Fruit fly (Drosophila melanogaster) whole organism, prepupa: ENCODE results near the gene gpp.
A peak's percentile ranks its signal among the peaks of the same experiment; 100 is the strongest.

Experiments
- CG32006 ChIP-seq: fragments of 200-800 bp; sonication (Bioruptor generic); optimal IDR thresholded peaks from 3 replicates; lab custom pipeline; 2017; ENCODE audit warnings: missing biosample characterization, mild to moderate bottlenecking, missing genetic modification characterization
- CG3919 ChIP-seq: fragments of 200-800 bp; sonication (Bioruptor generic); optimal IDR thresholded peaks from 3 replicates; lab custom pipeline; 2016; ENCODE audit warnings: missing biosample characterization, missing genetic modification characterization
- CG6808 ChIP-seq: fragments of 200-800 bp; sonication (Bioruptor generic); optimal IDR thresholded peaks from 3 replicates; lab custom pipeline; 2017; ENCODE audit warnings: missing biosample characterization, missing genetic modification characterization, mild to moderate bottlenecking, moderate library complexity, missing genetic modification reagents
- CG8632 ChIP-seq: fragments of 200-800 bp; sonication (Bioruptor generic); optimal IDR thresholded peaks from 3 replicates; lab custom pipeline; 2016; ENCODE audit warnings: missing biosample characterization, missing genetic modification characterization
- Gug ChIP-seq: fragments of 200-800 bp; sonication (Bioruptor generic); IDR thresholded peaks from 2 replicates; pipeline ENCODE4 v1.3.6; 2022; ENCODE audit warnings: missing biosample characterization, missing genetic modification characterization
- Hr39 ChIP-seq: fragments of 200-800 bp; sonication (Bioruptor generic); optimal IDR thresholded peaks from 2 replicates; lab custom pipeline; 2016; ENCODE audit warnings: missing biosample characterization, missing genetic modification characterization
- Met ChIP-seq: fragments of 200-800 bp; sonication (Bioruptor generic); optimal IDR thresholded peaks from 3 replicates; lab custom pipeline; 2016; ENCODE audit warnings: missing biosample characterization, missing genetic modification characterization
- Sox102F ChIP-seq: fragments of 200-800 bp; sonication (Bioruptor generic); optimal IDR thresholded peaks from 2 replicates; lab custom pipeline; 2016; ENCODE audit warnings: missing biosample characterization, mild to moderate bottlenecking, missing genetic modification characterization
- cyc ChIP-seq: fragments of 200-800 bp; sonication (Bioruptor generic); optimal IDR thresholded peaks from 3 replicates; lab custom pipeline; 2016; ENCODE audit warnings: missing biosample characterization, missing genetic modification characterization
- eg ChIP-seq: fragments of 200-800 bp; sonication (Bioruptor generic); IDR thresholded peaks from 3 replicates; pipeline ENCODE4 v1.3.6; 2022; ENCODE audit warnings: missing biosample characterization, missing genetic modification characterization
- pdm3 ChIP-seq: fragments of 200-800 bp; sonication (Bioruptor generic); optimal IDR thresholded peaks from 3 replicates; lab custom pipeline; 2016; ENCODE audit warnings: missing biosample characterization, missing genetic modification characterization

DNA sequence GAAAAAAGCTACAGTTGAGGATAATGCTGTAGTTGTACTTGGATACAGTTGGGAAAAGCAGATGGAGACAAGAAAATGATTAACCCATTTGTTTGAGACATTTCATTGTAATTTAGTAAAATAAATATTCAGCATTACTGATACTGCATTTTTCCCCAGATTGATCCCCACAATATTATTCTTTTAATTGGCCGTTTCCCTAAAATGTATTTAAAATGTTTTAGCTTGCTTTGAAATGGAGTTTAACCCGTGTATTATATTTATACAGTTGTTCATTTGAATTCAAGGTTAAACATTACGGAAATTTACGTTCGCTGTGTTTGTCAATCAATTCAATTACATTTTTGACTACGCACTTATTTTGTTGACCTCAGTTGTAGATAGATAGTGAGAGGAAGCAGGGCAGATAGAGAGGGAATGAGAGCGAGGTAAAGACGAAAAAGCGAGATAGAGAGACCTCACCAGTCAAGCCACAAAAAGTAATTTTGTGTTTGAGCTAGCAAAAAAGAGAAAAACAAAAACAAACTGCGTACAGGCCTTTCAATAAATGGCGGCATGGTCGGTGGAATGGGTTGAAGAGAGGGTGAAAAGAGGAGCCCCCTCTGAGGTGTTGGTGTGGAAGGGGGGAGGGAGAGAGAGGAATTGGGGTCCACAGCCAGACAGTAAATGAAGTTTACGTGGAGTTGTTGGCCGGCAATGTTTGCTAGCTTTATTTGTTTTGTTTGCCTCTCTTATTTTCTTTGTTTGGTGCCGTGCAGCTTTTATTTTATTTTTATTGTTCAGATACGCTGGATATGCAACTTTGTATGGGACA, 4.0 kb downstream of the gpp start:
- peak; percentile 78 for TF ChIP-seq Hr39 (GFP tag; lab: Kevin White, UChicago)
- TF ChIP-seq CG32006 (GFP tag; lab: Kevin White, UChicago): peak; percentile 96
- peak; percentile 79 for TF ChIP-seq Met (GFP tag; lab: Kevin White, UChicago)
- peak; percentile 79 for TF ChIP-seq CG8632 (GFP tag; lab: Kevin White, UChicago)
- peak; percentile 61 for TF ChIP-seq eg (GFP tag; lab: Robert Waterston, UW)
- peak; percentile 87 for TF ChIP-seq pdm3 (GFP tag; lab: Kevin White, UChicago)
- TF ChIP-seq cyc: peak; percentile 69
- TF ChIP-seq CG6808: peak; percentile 75
- TF ChIP-seq CG3919 (GFP tag; lab: Kevin White, UChicago): peak; percentile 81
- peak; percentile 37 for TF ChIP-seq Gug (GFP tag; lab: Robert Waterston, UW)
- TF ChIP-seq Sox102F (GFP tag; lab: Kevin White, UChicago): peak; percentile 75
